Worm (Caenorhabditis elegans): ENCODE data around the gene F53A3.1.

F53A3.1 gene

DNA sequence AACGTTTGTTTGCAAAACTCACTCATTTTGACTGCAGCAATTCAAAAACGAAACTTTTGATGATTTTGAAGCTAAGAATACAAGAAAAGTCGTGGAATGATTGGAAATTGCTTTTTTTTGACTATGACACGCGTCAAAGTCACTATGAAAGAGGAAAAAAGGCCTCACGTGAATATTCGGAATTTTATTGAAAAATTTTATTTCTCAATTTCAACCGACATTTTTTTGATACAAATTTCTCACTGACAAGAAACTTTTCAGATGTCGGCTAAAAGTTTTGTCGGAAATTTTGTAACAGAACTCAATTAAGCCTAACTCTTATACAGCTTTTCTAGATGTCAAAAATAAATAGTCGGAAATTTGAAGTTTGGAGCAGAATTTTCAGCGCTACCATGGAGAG is 27.0 kb upstream of the F53A3.1 start, which contains the start of gene R155.5:
Gene R155.5, minus strand, starts transcription at position 101 of the 400 bp plus-strand sequence.
- TF ChIP-seq sem-4 (tag; optimal IDR thresholded peaks at IDR 0.05): no peak
- TF ChIP-seq lin-39 (tag; optimal IDR thresholded peaks at IDR 0.05): no peak
- no peak for TF ChIP-seq zag-1 (tag; optimal IDR thresholded peaks at IDR 0.05)
- no peak for TF ChIP-seq ztf-1 (GFP tag; conservative IDR thresholded peaks at IDR 0.05)
- TF ChIP-seq aly-2 (tag; optimal IDR thresholded peaks at IDR 0.05): no peak
- TF ChIP-seq Y55F3AM.14 (GFP tag; optimal IDR thresholded peaks at IDR 0.05): no peak
- no peak for TF ChIP-seq mbf-1 (tag; optimal IDR thresholded peaks at IDR 0.05)
- TF ChIP-seq fos-1 (tag; optimal IDR thresholded peaks at IDR 0.05): no peak
- no peak for TF ChIP-seq nhr-21 (tag; optimal IDR thresholded peaks at IDR 0.05)
- TF ChIP-seq nhr-10 (tag; optimal IDR thresholded peaks at IDR 0.05): no peak
- no peak for TF ChIP-seq lin-11 (tag; optimal IDR thresholded peaks at IDR 0.05)
- no peak for TF ChIP-seq egl-27 (tag; optimal IDR thresholded peaks at IDR 0.05)
- TF ChIP-seq ztf-11 (tag; optimal IDR thresholded peaks at IDR 0.05): no peak
- no peak for TF ChIP-seq R02D3.7 (tag; optimal IDR thresholded peaks at IDR 0.05)
- TF ChIP-seq unc-39 (tag; optimal IDR thresholded peaks at IDR 0.05): no peak
- TF ChIP-seq F13H6.1 (tag; optimal IDR thresholded peaks at IDR 0.05): no peak
- TF ChIP-seq peb-1 (tag; optimal IDR thresholded peaks at IDR 0.05): no peak

DNA sequence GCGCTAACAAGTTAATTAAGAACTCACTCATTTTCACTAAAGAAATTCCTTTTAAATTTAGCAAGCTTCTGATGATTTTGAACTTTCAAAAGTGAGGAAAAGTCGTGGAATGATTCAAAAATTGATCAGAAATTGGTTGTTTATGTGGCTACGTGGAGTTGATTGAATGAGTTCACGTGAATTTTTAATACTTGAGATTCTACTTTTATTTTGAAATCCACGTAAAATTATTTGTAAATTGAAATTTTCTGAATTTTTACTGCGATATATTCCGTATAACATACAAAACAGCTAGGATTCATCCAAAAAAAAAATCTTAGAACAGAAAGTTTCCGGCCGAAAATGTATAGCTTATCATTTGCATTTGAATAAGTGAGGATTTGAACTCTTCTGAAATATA is 26.4 kb upstream of the F53A3.1 start, which contains the start of gene moa-1:
Gene moa-1, minus strand, starts transcription at position 101 of the 400 bp plus-strand sequence.
- TF ChIP-seq nhr-6 (tag; optimal IDR thresholded peaks at IDR 0.05) (no peak), snpc-4 (tag; optimal IDR thresholded peaks at IDR 0.05) (no peak), nhr-12 (tag; optimal IDR thresholded peaks at IDR 0.05) (no peak), nhr-237 (tag; optimal IDR thresholded peaks at IDR 0.05) (no peak), nhr-23 (tag; optimal IDR thresholded peaks at IDR 0.05) (no peak), nhr-10 (tag; optimal IDR thresholded peaks at IDR 0.05) (no peak), F13H6.1 (tag; optimal IDR thresholded peaks at IDR 0.05) (no peak), ceh-82 (tag; optimal IDR thresholded peaks at IDR 0.05) (no peak), ztf-4 (tag; optimal IDR thresholded peaks at IDR 0.05) (no peak)

DNA sequence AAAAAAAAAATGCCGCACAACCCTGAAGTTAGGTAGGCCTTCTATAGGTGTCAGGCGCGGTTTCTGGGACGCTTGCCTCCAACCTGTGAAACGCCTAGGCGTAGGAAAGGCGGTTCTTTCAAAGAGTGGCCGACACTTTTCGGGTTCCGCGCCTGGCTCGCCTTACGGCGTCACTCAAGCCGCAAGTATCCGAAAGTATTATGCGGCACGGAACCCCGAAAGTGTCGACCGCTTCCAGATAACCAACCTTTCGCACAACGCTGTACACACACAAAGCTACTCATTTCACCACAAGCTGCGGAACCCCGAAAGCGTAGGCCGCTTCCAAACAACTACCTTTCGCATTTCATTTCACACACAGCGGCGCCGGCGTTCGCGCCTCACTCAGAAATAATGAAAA is 19.7 kb upstream of the F53A3.1 start:
- TF ChIP-seq ZK546.5 (tag; optimal IDR thresholded peaks at IDR 0.05) (no peak), unc-62 (GFP tag; optimal IDR thresholded peaks at IDR 0.05) (no peak), ceh-82 (tag; optimal IDR thresholded peaks at IDR 0.05) (no peak), lin-13 (GFP tag; optimal IDR thresholded peaks at IDR 0.05) (no peak), sem-4 (tag; optimal IDR thresholded peaks at IDR 0.05) (no peak), lin-39 (tag; optimal IDR thresholded peaks at IDR 0.05) (no peak), nhr-25 (tag; optimal IDR thresholded peaks at IDR 0.05) (no peak), unc-55 (GFP tag; optimal IDR thresholded peaks at IDR 0.05) (no peak), ztf-1 (GFP tag; conservative IDR thresholded peaks at IDR 0.05) (no peak), nhr-12 (tag; optimal IDR thresholded peaks at IDR 0.05) (no peak), nhr-237 (tag; optimal IDR thresholded peaks at IDR 0.05) (no peak), crh-2 (tag; optimal IDR thresholded peaks at IDR 0.05) (no peak), lsy-2 (tag; optimal IDR thresholded peaks at IDR 0.05) (no peak), skn-1 (tag; optimal IDR thresholded peaks at IDR 0.05) (no peak), sma-3 (GFP tag; optimal IDR thresholded peaks at IDR 0.05) (no peak)

DNA sequence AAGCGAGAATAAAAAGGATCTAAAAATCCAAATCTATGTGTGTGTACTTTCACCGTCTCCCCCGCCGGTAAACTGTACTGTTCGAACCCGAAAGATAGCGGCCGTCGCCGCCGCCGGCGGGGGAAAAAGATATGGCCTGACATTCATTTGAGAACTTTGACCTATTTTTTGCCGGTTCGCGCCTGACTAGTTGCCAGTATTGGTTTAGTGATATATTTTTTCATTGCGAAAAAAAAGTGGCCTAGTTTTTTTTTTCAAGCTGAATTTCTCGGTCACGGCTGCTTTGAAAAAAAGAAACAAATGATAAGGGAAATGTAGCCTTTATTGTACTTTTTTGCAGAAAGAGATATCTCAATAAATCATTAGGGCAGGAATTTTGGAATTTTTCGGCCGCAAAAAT is 19.1 kb upstream of the F53A3.1 start:
- TF ChIP-seq nhr-23 (tag; optimal IDR thresholded peaks at IDR 0.05) (no peak), mdl-1 (tag; optimal IDR thresholded peaks at IDR 0.05) (no peak), fos-1 (tag; optimal IDR thresholded peaks at IDR 0.05) (peak; percentile 6)

DNA sequence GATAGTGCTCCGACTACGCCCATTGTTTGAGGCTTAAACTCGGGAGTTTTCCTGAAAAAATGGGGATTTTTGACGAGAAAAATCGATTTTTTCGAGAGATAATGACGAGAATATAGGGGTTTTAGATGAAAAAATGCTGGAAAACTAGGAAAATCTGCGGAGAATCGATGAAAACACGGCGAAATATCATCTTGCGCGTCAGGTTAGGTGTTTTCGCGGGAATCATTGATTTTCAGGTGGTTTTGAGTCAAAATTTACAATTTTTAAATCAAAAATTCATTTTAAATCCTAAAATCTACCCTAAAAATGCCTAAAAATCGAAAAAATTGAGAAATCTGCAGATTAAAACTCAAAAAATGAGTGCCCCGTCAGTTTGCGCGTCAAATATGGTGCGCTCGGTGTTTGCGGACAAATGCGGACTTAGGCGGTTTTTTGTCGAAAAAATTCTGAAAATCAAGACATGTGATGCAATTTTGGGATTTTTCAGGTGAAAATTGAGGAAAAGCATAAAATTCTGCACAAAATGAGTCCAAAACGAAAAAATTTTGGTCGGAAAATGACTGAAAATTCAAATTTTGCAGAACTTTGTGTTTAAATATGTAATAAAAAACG is 18.6 kb upstream of the F53A3.1 start, which contains the start of gene mboa-6:
Gene mboa-6, minus strand, starts transcription at position 51 of the 612 bp plus-strand sequence.
- TF ChIP-seq mbf-1 (tag; optimal IDR thresholded peaks at IDR 0.05) (no peak), unc-55 (GFP tag; optimal IDR thresholded peaks at IDR 0.05) (peak; percentile 37)
